Worm (Caenorhabditis elegans) whole organism, early embryonic: ENCODE data around the gene nspe-2.

Experiments used
- B0310.2 ChIP-seq: sonication (generic microtip); optimal IDR thresholded peaks from 2 replicates; lab custom pipeline; 2016; ENCODE audit warnings: mild to moderate bottlenecking, missing genetic modification characterization, missing compliant biosample characterization
- F13C5.2 ChIP-seq: sonication (generic microtip); optimal IDR thresholded peaks from 2 replicates; lab custom pipeline; 2017; ENCODE audit warnings: mild to moderate bottlenecking, missing genetic modification characterization, inconsistent platforms, missing compliant biosample characterization
- aly-1 ChIP-seq: sonication (generic microtip); optimal IDR thresholded peaks from 2 replicates; lab custom pipeline; 2016; ENCODE audit warnings: missing genetic modification characterization, missing compliant biosample characterization
- ama-1 ChIP-seq: fragments of 150-350 bp; optimal IDR thresholded peaks from 2 replicates; lab custom pipeline; 2014
- ceh-13 ChIP-seq: fragments of 200-800 bp; sonication (Bioruptor generic); optimal IDR thresholded peaks from 2 replicates; lab custom pipeline; 2018; ENCODE audit warnings: mild to moderate bottlenecking, missing genetic modification characterization, missing compliant biosample characterization
- ceh-36 ChIP-seq: sonication (generic microtip); optimal IDR thresholded peaks from 2 replicates; lab custom pipeline; 2016; ENCODE audit warnings: missing genetic modification characterization, inconsistent platforms, missing compliant biosample characterization
- ets-7 ChIP-seq: sonication (generic microtip); optimal IDR thresholded peaks from 2 replicates; lab custom pipeline; 2016; ENCODE audit warnings: missing genotype, missing genetic modification characterization, missing compliant biosample characterization
- flt-1 ChIP-seq: fragments of 200-800 bp; sonication (Bioruptor generic); IDR thresholded peaks from 2 replicates; pipeline ENCODE4 v1.3.6; 2022; ENCODE audit warnings: missing genetic modification characterization, missing compliant biosample characterization
- hmbx-1 ChIP-seq: sonication (generic microtip); optimal IDR thresholded peaks from 2 replicates; lab custom pipeline; 2016; ENCODE audit warnings: mild to moderate bottlenecking, missing genetic modification characterization, missing compliant biosample characterization
- hmg-4 ChIP-seq: fragments of 200-800 bp; sonication (Bioruptor generic); optimal IDR thresholded peaks from 2 replicates; lab custom pipeline; 2018; ENCODE audit warnings: mild to moderate bottlenecking, missing genetic modification characterization, missing compliant biosample characterization
- hnd-1 ChIP-seq: sonication (generic microtip); optimal IDR thresholded peaks from 2 replicates; lab custom pipeline; 2016; ENCODE audit warnings: missing genetic modification characterization, missing compliant biosample characterization
- pes-1 ChIP-seq: fragments of 200-800 bp; sonication (Bioruptor generic); IDR thresholded peaks from 2 replicates; pipeline ENCODE4 v1.3.6; 2022; ENCODE audit warnings: missing genetic modification reagents, missing genetic modification characterization, missing compliant biosample characterization
- scrt-1 ChIP-seq: fragments of 200-800 bp; sonication (Bioruptor generic); IDR thresholded peaks from 2 replicates; pipeline ENCODE4 v1.3.6; 2022; ENCODE audit warnings: missing genetic modification characterization, missing compliant biosample characterization
- sea-1 ChIP-seq: fragments of 200-800 bp; sonication (Bioruptor generic); conservative IDR thresholded peaks from 2 replicates; pipeline ENCODE4 v1.3.6; 2022; ENCODE audit warnings: missing genetic modification characterization, missing compliant biosample characterization
- tbx-11 ChIP-seq: fragments of 200-800 bp; sonication (Bioruptor generic); IDR thresholded peaks from 2 replicates; pipeline ENCODE4 v1.3.6; 2022; ENCODE audit warnings: missing genetic modification characterization, missing compliant biosample characterization
- tbx-37 ChIP-seq: fragments of 200-800 bp; sonication (Bioruptor generic); conservative IDR thresholded peaks from 2 replicates; pipeline ENCODE4 v1.3.6; 2022; ENCODE audit warnings: missing genetic modification reagents, missing genetic modification characterization, missing compliant biosample characterization
- tra-4 ChIP-seq: sonication (generic microtip); optimal IDR thresholded peaks from 2 replicates; lab custom pipeline; 2017; ENCODE audit warnings: missing genetic modification characterization, missing compliant biosample characterization

The nspe-2 gene

DNA sequence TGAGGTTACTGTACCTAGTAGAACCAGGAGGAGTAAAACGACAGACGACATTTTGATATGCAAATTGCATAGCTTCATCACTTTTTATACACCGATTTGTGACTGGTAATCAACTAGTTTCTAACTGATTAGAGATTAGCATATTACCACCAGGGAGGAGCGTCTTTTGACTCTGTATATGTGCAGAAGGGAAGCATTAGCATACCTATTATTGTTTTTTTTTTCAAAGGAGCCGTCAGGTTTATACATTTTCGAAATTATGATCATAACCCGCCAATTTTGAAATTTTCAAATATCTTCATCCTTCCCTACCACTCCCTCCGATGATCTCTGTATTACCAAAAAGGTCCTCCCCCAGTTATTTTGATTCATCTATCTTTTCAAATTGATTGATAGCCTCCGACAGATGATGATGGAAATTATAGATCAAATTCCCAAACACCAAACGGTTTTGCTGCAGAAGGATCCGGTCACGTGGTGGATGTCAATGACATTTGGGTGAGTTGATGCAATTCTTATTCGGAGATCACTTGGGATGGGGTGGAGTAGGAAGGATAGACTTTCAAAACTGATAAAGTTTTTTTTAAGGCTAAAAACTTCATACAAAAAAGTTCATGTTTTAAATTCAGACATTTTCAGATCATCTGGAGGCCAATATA is 2.8 kb upstream of the nspe-2 start, which contains the start of gene nspe-8:
Gene nspe-8 (minus strand): TSS at position 51 of the 659 bp plus-strand sequence.
- TF ChIP-seq hmg-4 (GFP tag; lab: Kevin White, UChicago) = no peak
- TF ChIP-seq ceh-13 (GFP tag; lab: Kevin White, UChicago) = no peak
- TF ChIP-seq flt-1 (GFP tag; lab: Robert Waterston, UW) = no peak
- TF ChIP-seq hmbx-1 = no peak
- TF ChIP-seq ceh-36 (tag; lab: Kevin White, UChicago) = no peak

DNA sequence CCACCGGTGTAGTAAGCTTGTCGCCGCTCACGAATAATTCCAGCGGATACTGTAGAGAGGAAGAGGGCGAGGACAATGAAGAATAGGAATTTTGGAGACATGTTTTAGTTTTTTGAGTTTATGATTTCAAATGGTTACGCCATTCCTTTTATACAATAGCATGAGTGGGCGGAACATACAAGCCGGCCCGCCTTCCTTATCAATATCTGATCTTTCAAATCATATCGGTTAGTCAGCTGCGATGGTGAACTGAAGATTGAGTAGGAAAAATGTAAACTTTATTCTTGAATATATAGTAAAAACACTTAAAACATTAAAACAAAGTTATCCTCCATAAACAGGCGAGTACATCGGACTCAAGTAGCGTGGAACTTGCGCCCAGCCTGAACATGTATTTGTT is 1.6 kb upstream of the nspe-2 start, which contains the start of gene nspe-1:
Gene nspe-1 (minus strand): TSS at position 101 of the 400 bp plus-strand sequence.
- no peak for TF ChIP-seq ets-7 (tag; lab: Kevin White, UChicago)
- TF ChIP-seq B0310.2 (tag; lab: Kevin White, UChicago) = no peak
- TF ChIP-seq ama-1 (lab: Kevin White, UChicago) = no peak
- TF ChIP-seq tbx-37 (GFP tag; lab: Robert Waterston, UW) = no peak
- TF ChIP-seq hnd-1 = no peak
- TF ChIP-seq tra-4 (tag; lab: Kevin White, UChicago) = no peak
- no peak for TF ChIP-seq ceh-36 (tag; lab: Kevin White, UChicago)
- TF ChIP-seq hmg-4 (GFP tag; lab: Kevin White, UChicago) = no peak
- TF ChIP-seq sea-1 (GFP tag; lab: Robert Waterston, UW) = no peak
- no peak for TF ChIP-seq F13C5.2 (tag; lab: Kevin White, UChicago)
- TF ChIP-seq aly-1 = no peak
- TF ChIP-seq scrt-1 = no peak
- no peak for TF ChIP-seq pes-1 (GFP tag; lab: Robert Waterston, UW)
- TF ChIP-seq hmbx-1 = no peak
- no peak for TF ChIP-seq tbx-11 (GFP tag; lab: Robert Waterston, UW)
- TF ChIP-seq ceh-13 (GFP tag; lab: Kevin White, UChicago) = no peak
- no peak for TF ChIP-seq flt-1 (GFP tag; lab: Robert Waterston, UW)

DNA sequence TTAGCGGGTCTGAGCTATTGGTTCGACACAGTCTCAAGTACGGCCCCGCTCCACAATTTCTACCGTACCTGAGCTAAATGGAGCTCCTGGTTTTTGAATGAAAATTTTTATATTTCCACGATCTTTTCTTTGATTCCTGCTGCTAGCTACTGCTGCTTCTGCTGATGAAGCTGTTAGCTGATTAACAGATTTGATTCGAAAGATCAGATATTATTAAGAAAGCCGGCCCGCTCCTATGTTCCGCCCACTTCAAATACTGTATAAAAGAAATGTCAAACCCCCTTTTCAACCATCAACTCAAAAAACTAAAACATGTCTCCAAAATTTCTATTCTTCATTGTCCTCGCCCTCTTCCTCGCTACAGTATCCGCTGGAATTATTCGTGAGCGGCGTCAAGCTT is 1.6 kb downstream of the nspe-2 start, which contains the start of gene nspe-3:
Gene nspe-3 (plus strand): TSS at position 301 of the 400 bp plus-strand sequence.
- TF ChIP-seq hnd-1 (no peak), pes-1 (GFP tag; lab: Robert Waterston, UW) (no peak), flt-1 (GFP tag; lab: Robert Waterston, UW) (no peak), ceh-13 (GFP tag; lab: Kevin White, UChicago) (no peak), F13C5.2 (tag; lab: Kevin White, UChicago) (no peak), tra-4 (tag; lab: Kevin White, UChicago) (no peak)

DNA sequence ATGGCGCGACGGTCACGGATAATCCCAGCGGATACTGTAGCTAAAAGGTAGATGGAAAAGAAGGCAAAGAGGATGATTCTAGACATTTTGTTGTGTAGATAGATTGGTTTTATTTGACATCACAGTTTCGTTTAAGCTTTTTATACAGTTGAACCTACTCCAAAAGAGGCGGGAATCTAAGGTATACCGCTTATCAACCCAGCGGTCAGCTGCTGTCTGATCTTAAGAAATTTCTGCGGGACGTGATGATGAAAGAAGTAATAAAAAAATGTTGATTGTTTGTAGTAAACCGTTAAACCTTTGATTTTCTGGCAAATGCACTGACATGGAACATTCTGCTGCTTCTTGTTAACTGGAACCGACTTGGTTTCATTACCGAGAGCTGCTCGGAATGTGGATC is 3.1 kb downstream of the nspe-2 start, which contains the start of gene nspe-6:
Gene nspe-6 (minus strand): TSS at position 101 of the 400 bp plus-strand sequence.
- TF ChIP-seq sea-1 (GFP tag; lab: Robert Waterston, UW) = no peak
- TF ChIP-seq B0310.2 (tag; lab: Kevin White, UChicago) = no peak
- no peak for TF ChIP-seq ceh-13 (GFP tag; lab: Kevin White, UChicago)
- no peak for TF ChIP-seq hnd-1
- no peak for TF ChIP-seq ets-7 (tag; lab: Kevin White, UChicago)
- no peak for TF ChIP-seq scrt-1
- TF ChIP-seq ceh-36 (tag; lab: Kevin White, UChicago) = no peak
- TF ChIP-seq aly-1 = no peak
- TF ChIP-seq hmbx-1 = no peak
- no peak for TF ChIP-seq pes-1 (GFP tag; lab: Robert Waterston, UW)
- no peak for TF ChIP-seq F13C5.2 (tag; lab: Kevin White, UChicago)
- TF ChIP-seq flt-1 (GFP tag; lab: Robert Waterston, UW) = no peak
- TF ChIP-seq ama-1 (lab: Kevin White, UChicago) = no peak
- no peak for TF ChIP-seq hmg-4 (GFP tag; lab: Kevin White, UChicago)
- no peak for TF ChIP-seq tbx-37 (GFP tag; lab: Robert Waterston, UW)
- TF ChIP-seq tbx-11 (GFP tag; lab: Robert Waterston, UW) = no peak

DNA sequence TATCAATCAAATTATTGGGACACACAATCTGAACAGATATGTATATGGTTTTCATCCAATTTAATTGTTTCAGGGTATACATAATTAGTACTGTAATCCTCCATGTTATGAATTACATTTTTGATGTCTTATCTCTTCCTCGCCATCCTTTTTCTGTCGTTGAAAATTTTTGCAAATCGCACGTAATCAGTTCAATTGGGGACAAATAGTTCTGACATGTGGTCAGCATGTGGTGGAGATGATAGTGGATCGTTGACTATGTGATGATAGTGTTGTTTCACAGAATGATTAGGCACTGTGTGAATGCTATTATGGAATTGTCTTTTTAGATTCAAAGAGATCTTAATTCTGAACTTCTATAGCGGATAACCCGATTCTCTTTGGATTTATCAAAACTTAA is 3.8 kb downstream of the nspe-2 start:
- TF ChIP-seq tbx-37 (GFP tag; lab: Robert Waterston, UW) (no peak), pes-1 (GFP tag; lab: Robert Waterston, UW) (no peak), ama-1 (lab: Kevin White, UChicago) (no peak), ceh-13 (GFP tag; lab: Kevin White, UChicago) (no peak), tra-4 (tag; lab: Kevin White, UChicago) (no peak), ceh-36 (tag; lab: Kevin White, UChicago) (no peak), hmbx-1 (no peak), sea-1 (GFP tag; lab: Robert Waterston, UW) (no peak), flt-1 (GFP tag; lab: Robert Waterston, UW) (no peak), B0310.2 (tag; lab: Kevin White, UChicago) (no peak), hnd-1 (no peak), hmg-4 (GFP tag; lab: Kevin White, UChicago) (no peak), scrt-1 (no peak), ets-7 (tag; lab: Kevin White, UChicago) (no peak)

DNA sequence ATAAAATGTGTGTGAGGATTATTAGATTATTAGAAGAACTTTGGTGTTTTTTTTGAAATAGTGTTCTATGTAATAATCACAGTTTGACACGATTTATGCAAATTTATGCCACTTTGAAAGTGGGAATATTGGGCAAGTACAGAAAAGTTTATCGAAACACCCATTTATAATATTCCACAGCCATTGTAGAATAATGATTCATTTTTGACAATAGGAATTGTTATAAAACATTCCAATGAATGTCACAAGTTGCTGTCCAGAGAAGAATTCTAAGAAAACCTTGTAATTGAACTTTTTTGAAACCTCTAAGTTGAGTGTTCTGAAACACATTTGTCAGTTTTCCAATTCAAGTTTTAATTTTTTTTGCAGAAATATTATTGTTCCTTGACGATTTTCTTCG is 7.0 kb downstream of the nspe-2 start, which contains the start of gene nspe-4:
Gene nspe-4 (plus strand): TSS at position 301 of the 400 bp plus-strand sequence.
- TF ChIP-seq flt-1 (GFP tag; lab: Robert Waterston, UW) = no peak
- no peak for TF ChIP-seq ceh-36 (tag; lab: Kevin White, UChicago)
- TF ChIP-seq F13C5.2 (tag; lab: Kevin White, UChicago) = no peak
- no peak for TF ChIP-seq hnd-1
- TF ChIP-seq aly-1 = no peak
- no peak for TF ChIP-seq tbx-11 (GFP tag; lab: Robert Waterston, UW)
- no peak for TF ChIP-seq ama-1 (lab: Kevin White, UChicago)
- no peak for TF ChIP-seq B0310.2 (tag; lab: Kevin White, UChicago)
- no peak for TF ChIP-seq tra-4 (tag; lab: Kevin White, UChicago)
- no peak for TF ChIP-seq pes-1 (GFP tag; lab: Robert Waterston, UW)
- TF ChIP-seq hmg-4 (GFP tag; lab: Kevin White, UChicago) = no peak
- TF ChIP-seq ets-7 (tag; lab: Kevin White, UChicago) = no peak
- TF ChIP-seq tbx-37 (GFP tag; lab: Robert Waterston, UW) = no peak
- no peak for TF ChIP-seq ceh-13 (GFP tag; lab: Kevin White, UChicago)
